Worm (Caenorhabditis elegans): ENCODE data around the gene K04G7.1.

DNA sequence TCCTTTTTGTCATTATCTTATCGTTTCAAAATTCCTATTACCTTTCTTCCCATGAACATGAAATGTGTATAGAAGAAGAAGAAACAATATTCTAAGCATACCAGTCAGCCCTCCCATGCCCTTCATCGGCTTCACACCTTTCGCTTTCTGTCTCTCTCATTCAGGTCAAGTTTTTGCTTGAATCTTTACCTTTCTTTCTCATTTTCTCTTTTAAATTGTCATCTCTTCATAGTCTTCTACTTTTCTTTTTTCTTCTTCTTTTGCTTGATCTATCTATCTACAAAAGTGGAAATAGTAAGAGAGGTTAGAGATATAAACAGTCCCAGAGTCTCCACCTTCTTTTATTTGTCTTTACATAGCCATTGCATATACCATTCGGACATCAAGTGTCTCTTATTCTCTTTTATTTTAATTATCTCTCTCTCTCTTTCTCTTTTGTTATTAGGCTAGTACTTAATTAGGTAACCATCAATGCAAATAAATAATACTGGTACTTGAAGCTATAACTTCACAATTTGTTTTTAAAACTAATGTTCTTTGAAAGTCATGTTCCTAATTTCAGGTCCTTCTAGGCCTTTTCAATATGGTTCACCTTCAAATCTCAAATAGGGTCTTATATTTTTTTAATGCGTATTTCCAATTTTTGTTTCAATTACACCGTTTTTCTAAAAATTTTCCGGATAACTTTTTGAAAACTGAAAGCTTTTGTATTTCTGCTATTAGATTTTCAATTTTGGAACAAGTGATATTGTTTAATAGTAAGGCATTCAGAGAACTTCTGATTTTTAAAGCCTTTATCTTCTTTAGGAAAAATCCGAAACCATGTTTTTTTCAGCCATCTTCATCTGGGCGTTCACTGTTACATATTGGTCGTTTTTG, 39.1 kb downstream of the K04G7.1 start, which contains the start of gene dpy-31:
- TF ChIP-seq ztf-3 (GFP tag; optimal IDR thresholded peaks at IDR 0.05): no peak
- TF ChIP-seq K12H6.12 (tag; optimal IDR thresholded peaks at IDR 0.05): no peak
- TF ChIP-seq attf-5 (GFP tag; optimal IDR thresholded peaks at IDR 0.05): no peak
- no peak for TF ChIP-seq ztf-25 (GFP tag; IDR thresholded peaks at IDR 0.05)
- TF ChIP-seq ceh-91 (GFP tag; IDR thresholded peaks at IDR 0.05): no peak
- TF ChIP-seq bed-1 (GFP tag; IDR thresholded peaks at IDR 0.05): no peak
